Fruit fly (Drosophila melanogaster) whole organism, embryonic: ENCODE measurements around the gene CG13097.
A peak's percentile ranks its signal among the peaks of the same experiment; 100 is the strongest.

Experiments
- ATbp ChIP-seq: fragments of 200-800 bp; sonication (Bioruptor generic); optimal IDR thresholded peaks from 2 replicates; lab custom pipeline; 2017; ENCODE audit warnings: missing biosample characterization, mild to moderate bottlenecking, missing genetic modification characterization, missing genetic modification reagents
- Ada2b ChIP-seq: fragments of 200-800 bp; sonication (Bioruptor generic); IDR thresholded peaks from 2 replicates; pipeline ENCODE4 v1.3.6; 2022; ENCODE audit warnings: missing biosample characterization, missing genetic modification characterization
- Adf1 ChIP-seq: fragments of 200-800 bp; sonication (Bioruptor generic); IDR thresholded peaks from 2 replicates; pipeline ENCODE4 v1.3.6; 2022; ENCODE audit warnings: missing biosample characterization, missing genetic modification characterization
- CG1024 ChIP-seq: fragments of 200-800 bp; sonication (Bioruptor generic); IDR thresholded peaks from 2 replicates; pipeline ENCODE4 v1.3.6; 2022; ENCODE audit warnings: missing biosample characterization, missing genetic modification characterization
- CG11093 ChIP-seq: fragments of 200-800 bp; sonication (Bioruptor generic); IDR thresholded peaks from 3 replicates; pipeline ENCODE4 v1.3.6; 2022; ENCODE audit warnings: missing biosample characterization, missing genetic modification characterization
- CG11560 ChIP-seq: fragments of 200-800 bp; sonication (Bioruptor generic); IDR thresholded peaks from 3 replicates; pipeline ENCODE4 v1.3.6; 2022; ENCODE audit warnings: missing biosample characterization, missing genetic modification characterization
- CG16863 ChIP-seq: fragments of 200-800 bp; sonication (Bioruptor generic); optimal IDR thresholded peaks from 3 replicates; lab custom pipeline; 2016; ENCODE audit warnings: missing biosample characterization, missing genetic modification characterization
- CG17186 ChIP-seq: fragments of 200-800 bp; sonication (Bioruptor generic); optimal IDR thresholded peaks from 3 replicates; lab custom pipeline; 2017; ENCODE audit warnings: missing biosample characterization, missing genetic modification reagents, missing genetic modification characterization
- CG17328 ChIP-seq: fragments of 200-800 bp; sonication (Bioruptor generic); IDR thresholded peaks from 2 replicates; pipeline ENCODE4 v1.3.6; 2022; ENCODE audit warnings: missing biosample characterization, missing genetic modification characterization
- CG2116 ChIP-seq: fragments of 200-800 bp; sonication (Bioruptor generic); optimal IDR thresholded peaks from 3 replicates; lab custom pipeline; 2018; ENCODE audit warnings: missing biosample characterization, mild to moderate bottlenecking, missing genetic modification characterization
- CG2712 ChIP-seq: fragments of 200-800 bp; optimal IDR thresholded peaks from 3 replicates; lab custom pipeline; 2019; ENCODE audit warnings: missing biosample characterization, mild to moderate bottlenecking, missing genetic modification characterization, moderate library complexity
- CG32772 ChIP-seq: fragments of 200-800 bp; sonication (Bioruptor generic); IDR thresholded peaks from 2 replicates; pipeline ENCODE4 v1.3.6; 2022; ENCODE audit warnings: missing biosample characterization, missing genetic modification characterization
- CG33557 ChIP-seq: fragments of 200-800 bp; sonication (Bioruptor generic); optimal IDR thresholded peaks from 2 replicates; lab custom pipeline; 2019; ENCODE audit warnings: missing biosample characterization, mild to moderate bottlenecking, missing genetic modification characterization, moderate library complexity
- CG3995 ChIP-seq: fragments of 200-800 bp; sonication (Bioruptor generic); optimal IDR thresholded peaks from 3 replicates; lab custom pipeline; 2016; ENCODE audit warnings: missing biosample characterization, missing genetic modification characterization
- CG4707 ChIP-seq: fragments of 200-800 bp; sonication (Bioruptor generic); optimal IDR thresholded peaks from 2 replicates; lab custom pipeline; 2018; ENCODE audit warnings: missing biosample characterization, mild to moderate bottlenecking, missing genetic modification characterization, moderate library complexity
- CG5180 ChIP-seq: fragments of 200-800 bp; sonication (Bioruptor generic); optimal IDR thresholded peaks from 3 replicates; lab custom pipeline; 2017; ENCODE audit warnings: missing biosample characterization, missing genetic modification characterization, mild to moderate bottlenecking, moderate library complexity, missing genetic modification reagents
- CG5953 ChIP-seq: fragments of 200-800 bp; sonication (Bioruptor generic); IDR thresholded peaks from 2 replicates; pipeline ENCODE4 v1.3.6; 2022; ENCODE audit warnings: missing biosample characterization, missing genetic modification characterization
- CG6654 ChIP-seq: fragments of 200-800 bp; sonication (Bioruptor generic); optimal IDR thresholded peaks from 2 replicates; lab custom pipeline; 2017; ENCODE audit warnings: missing biosample characterization, mild to moderate bottlenecking, missing genetic modification characterization
- CG7556 ChIP-seq: fragments of 200-800 bp; sonication (Bioruptor generic); optimal IDR thresholded peaks from 2 replicates; lab custom pipeline; 2017; ENCODE audit warnings: missing biosample characterization, mild to moderate bottlenecking, missing genetic modification characterization
- CG7987 ChIP-seq: fragments of 200-800 bp; sonication (Bioruptor generic); optimal IDR thresholded peaks from 2 replicates; lab custom pipeline; 2018; ENCODE audit warnings: missing biosample characterization, mild to moderate bottlenecking, missing genetic modification characterization, moderate library complexity
- CG8089 ChIP-seq: fragments of 200-800 bp; sonication (Bioruptor generic); optimal IDR thresholded peaks from 3 replicates; lab custom pipeline; 2016; ENCODE audit warnings: missing biosample characterization, missing genetic modification characterization
- CG8281 ChIP-seq: fragments of 200-800 bp; sonication (Bioruptor generic); optimal IDR thresholded peaks from 2 replicates; lab custom pipeline; 2018; ENCODE audit warnings: missing biosample characterization, mild to moderate bottlenecking, missing genetic modification characterization, moderate library complexity
- CG8290 ChIP-seq, 3 experiments: fragments of 200-800 bp; sonication (Bioruptor generic); optimal IDR thresholded peaks; 2 replicates each; lab custom pipeline; 2016 to 2019; ENCODE audit warnings: missing biosample characterization in 3 of 3, missing genetic modification characterization in 3 of 3, mild to moderate bottlenecking in 2 of 3, moderate library complexity in 1 of 3
- CG9876 ChIP-seq: fragments of 200-800 bp; sonication (Bioruptor generic); optimal IDR thresholded peaks from 2 replicates; lab custom pipeline; 2016; ENCODE audit warnings: missing biosample characterization, missing genetic modification characterization
- Dek ChIP-seq: fragments of 200-800 bp; sonication (Bioruptor generic); optimal IDR thresholded peaks from 3 replicates; lab custom pipeline; 2019; ENCODE audit warnings: missing biosample characterization, mild to moderate bottlenecking, missing genetic modification characterization, moderate library complexity
- NFAT ChIP-seq: fragments of 200-800 bp; sonication (Bioruptor generic); IDR thresholded peaks from 2 replicates; pipeline ENCODE4 v1.3.6; 2022; ENCODE audit warnings: missing biosample characterization, missing genetic modification characterization
- bab2 ChIP-seq: fragments of 200-800 bp; sonication (Bioruptor generic); optimal IDR thresholded peaks from 2 replicates; lab custom pipeline; 2016; ENCODE audit warnings: missing biosample characterization, missing genetic modification characterization
- crp ChIP-seq, 2 experiments: fragments of 200-800 bp; sonication (Bioruptor generic); optimal IDR thresholded peaks; 2 replicates in 1 of 2; 3 replicates in 1 of 2; lab custom pipeline; 2017; ENCODE audit warnings: missing biosample characterization in 2 of 2, missing genetic modification characterization in 2 of 2, mild to moderate bottlenecking in 1 of 2, moderate library complexity in 1 of 2
- cwo ChIP-seq: fragments of 200-800 bp; sonication (Bioruptor generic); optimal IDR thresholded peaks from 3 replicates; lab custom pipeline; 2017; ENCODE audit warnings: missing biosample characterization, missing genetic modification characterization, mild to moderate bottlenecking, moderate library complexity, missing genetic modification reagents
- danr ChIP-seq: fragments of 200-800 bp; sonication (Bioruptor generic); IDR thresholded peaks from 2 replicates; pipeline ENCODE4 v1.3.6; 2022; ENCODE audit warnings: missing biosample characterization, missing genetic modification characterization
- emc ChIP-seq: fragments of 200-800 bp; sonication (Bioruptor generic); optimal IDR thresholded peaks from 2 replicates; lab custom pipeline; 2016; ENCODE audit warnings: missing biosample characterization, missing genetic modification characterization
- exex ChIP-seq: fragments of 200-800 bp; sonication (Bioruptor generic); optimal IDR thresholded peaks from 4 replicates; lab custom pipeline; 2018; ENCODE audit warnings: missing biosample characterization, mild to moderate bottlenecking, missing genetic modification characterization, moderate library complexity
- fd3F ChIP-seq: fragments of 200-800 bp; sonication (Bioruptor generic); optimal IDR thresholded peaks from 2 replicates; lab custom pipeline; 2018; ENCODE audit warnings: missing biosample characterization, mild to moderate bottlenecking, missing genetic modification characterization, moderate library complexity
- grau ChIP-seq: fragments of 200-800 bp; optimal IDR thresholded peaks from 3 replicates; lab custom pipeline; 2019; ENCODE audit warnings: missing biosample characterization, mild to moderate bottlenecking, missing genetic modification characterization, moderate library complexity
- gro ChIP-seq: fragments of 200-800 bp; sonication (Bioruptor generic); optimal IDR thresholded peaks from 2 replicates; lab custom pipeline; 2016; ENCODE audit warnings: missing biosample characterization, missing genetic modification characterization
- gt ChIP-seq: fragments of 200-800 bp; sonication (Bioruptor generic); IDR thresholded peaks from 2 replicates; pipeline ENCODE4 v1.3.6; 2022; ENCODE audit warnings: missing biosample characterization, missing genetic modification characterization
- hb ChIP-seq: fragments of 200-800 bp; sonication (Bioruptor generic); IDR thresholded peaks from 3 replicates; pipeline ENCODE4 v1.3.6; 2022; ENCODE audit warnings: missing biosample characterization, missing genetic modification characterization; ENCODE audit not compliant: partially characterized antibody
- hkb ChIP-seq, 2 experiments: fragments of 200-800 bp in 1 of 2; fragments of >200 bp in 1 of 2; sonication (Bioruptor generic) in 1 of 2; IDR thresholded peaks in 1 of 2; optimal IDR thresholded peaks in 1 of 2; 2 replicates each; pipeline versions ENCODE4 v1.3.6 to Lab custom; 2017 to 2022; ENCODE audit warnings: missing biosample characterization in 1 of 2, missing genetic modification characterization in 1 of 2
- jumu ChIP-seq: fragments of 200-800 bp; sonication (Bioruptor generic); optimal IDR thresholded peaks from 3 replicates; lab custom pipeline; 2016; ENCODE audit warnings: missing biosample characterization, missing genetic modification characterization
- lilli ChIP-seq: fragments of 200-800 bp; sonication (Bioruptor generic); optimal IDR thresholded peaks from 3 replicates; lab custom pipeline; 2016; ENCODE audit warnings: missing biosample characterization, missing genetic modification characterization
- luna ChIP-seq: fragments of 200-800 bp; sonication (Bioruptor generic); optimal IDR thresholded peaks from 2 replicates; lab custom pipeline; 2016; ENCODE audit warnings: missing biosample characterization, missing genetic modification characterization
- pan ChIP-seq, 4 experiments: fragments of >200 bp in 3 of 4; fragments of 200-800 bp in 1 of 4; sonication (Bioruptor generic) in 1 of 4; optimal IDR thresholded peaks in 3 of 4; IDR thresholded peaks in 1 of 4; 2 replicates each; pipeline versions ENCODE4 v1.3.6 to Lab custom; 2017 to 2022; ENCODE audit warnings: missing biosample characterization in 2 of 4, missing genetic modification characterization in 2 of 4, mixed read lengths in 1 of 4
- pum ChIP-seq: fragments of 200-800 bp; sonication (Bioruptor generic); optimal IDR thresholded peaks from 2 replicates; lab custom pipeline; 2016; ENCODE audit warnings: missing biosample characterization, missing genetic modification characterization
- rib ChIP-seq: fragments of 200-800 bp; sonication (Bioruptor generic); IDR thresholded peaks from 2 replicates; pipeline ENCODE4 v1.3.6; 2022; ENCODE audit warnings: missing biosample characterization, missing genetic modification characterization
- run ChIP-seq: fragments of 200-800 bp; sonication (Bioruptor generic); optimal IDR thresholded peaks from 3 replicates; lab custom pipeline; 2018; ENCODE audit warnings: missing biosample characterization, mild to moderate bottlenecking, missing genetic modification characterization
- scrt ChIP-seq: fragments of 200-800 bp; sonication (Bioruptor generic); optimal IDR thresholded peaks from 2 replicates; lab custom pipeline; 2018; ENCODE audit warnings: missing biosample characterization, mild to moderate bottlenecking, missing genetic modification characterization, moderate library complexity
- seq ChIP-seq: fragments of 200-800 bp; sonication (Bioruptor generic); IDR thresholded peaks from 2 replicates; pipeline ENCODE4 v1.3.6; 2022; ENCODE audit warnings: missing biosample characterization, missing genetic modification characterization
- sna ChIP-seq: fragments of 200-800 bp; sonication (Bioruptor generic); IDR thresholded peaks from 2 replicates; pipeline ENCODE4 v1.3.6; 2022; ENCODE audit warnings: missing biosample characterization, missing genetic modification characterization; ENCODE audit not compliant: partially characterized antibody
- stc ChIP-seq: fragments of 200-800 bp; sonication (Bioruptor generic); IDR thresholded peaks from 2 replicates; pipeline ENCODE4 v1.3.6; 2022; ENCODE audit warnings: missing biosample characterization, missing genetic modification characterization
- tap ChIP-seq: fragments of 200-800 bp; optimal IDR thresholded peaks from 3 replicates; lab custom pipeline; 2019; ENCODE audit warnings: missing biosample characterization, mild to moderate bottlenecking, missing genetic modification characterization, moderate library complexity

Gene CG13097

DNA sequence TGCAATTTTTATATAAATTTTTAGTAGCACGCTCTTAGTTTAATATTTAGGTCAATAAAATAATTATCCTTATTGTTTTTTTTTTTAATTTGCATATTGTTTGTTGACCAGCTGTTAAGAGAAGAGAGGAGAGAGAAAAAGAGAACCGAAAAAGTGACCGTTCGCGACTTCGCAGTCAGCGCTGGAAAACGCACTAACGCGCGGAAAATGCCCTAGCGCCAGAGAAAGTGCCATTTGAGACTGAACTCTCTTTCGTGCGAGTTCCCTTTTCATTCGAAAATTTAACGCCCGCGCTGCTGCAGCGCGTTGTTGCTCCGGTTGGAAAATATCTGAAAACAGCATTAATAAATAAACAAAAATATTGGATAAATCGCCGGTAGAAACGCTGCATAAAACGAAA, 28.4 kb upstream of the CG13097 start (continued):
- no peak; the same call in 1 of the 2 replicates for TF ChIP-seq seq (GFP tag; lab: Robert Waterston, UW)
- TF ChIP-seq CG6654 (GFP tag; lab: Kevin White, UChicago), result no peak
- TF ChIP-seq CG17328 (GFP tag; lab: Robert Waterston, UW), result 0 out of 2 replicates have a peak, but pooled peaks have one; percentile 8
- TF ChIP-seq CG33557 (GFP tag; lab: Kevin White, UChicago), result peak; percentile 41
- TF ChIP-seq luna (GFP tag; lab: Kevin White, UChicago), result no peak
- TF ChIP-seq exex (tag; lab: Kevin White, UChicago), result no peak
- no peak for TF ChIP-seq sna (GFP tag; lab: Robert Waterston, UW)
- peak; percentile 7 for TF ChIP-seq CG17186
- no peak for TF ChIP-seq CG16863 (GFP tag; lab: Kevin White, UChicago)
- peak; percentile 9 for TF ChIP-seq CG2116 (GFP tag; lab: Kevin White, UChicago)
- no peak for TF ChIP-seq emc (GFP tag; lab: Kevin White, UChicago)
- no peak for TF ChIP-seq CG7556 (GFP tag; lab: Kevin White, UChicago)
- TF ChIP-seq NFAT, result no peak
- no peak for TF ChIP-seq CG11560 (tag; lab: Robert Waterston, UW)
- no peak for TF ChIP-seq Ada2b
- TF ChIP-seq CG8290 (GFP tag; optimal IDR thresholded peaks at IDR 0.05; lab: Kevin White, UChicago), result peak; percentile 51
- peak in 1 of 2 experiments; percentile 45 for TF ChIP-seq CG8290 (tag; optimal IDR thresholded peaks at IDR 0.05; lab: Kevin White, UChicago)
- TF ChIP-seq CG8281 (tag; lab: Kevin White, UChicago), result no peak
- no peak for TF ChIP-seq lilli (GFP tag; lab: Kevin White, UChicago)
- peak; percentile 66 for TF ChIP-seq Adf1 (GFP tag; lab: Robert Waterston, UW)
- TF ChIP-seq bab2 (GFP tag; lab: Kevin White, UChicago), result no peak
- TF ChIP-seq CG8089, result no peak
- TF ChIP-seq jumu (GFP tag; lab: Kevin White, UChicago), result no peak
- TF ChIP-seq Dek (tag; lab: Kevin White, UChicago), result peak; percentile 2
- TF ChIP-seq CG1024 (GFP tag; lab: Robert Waterston, UW), result no peak
- TF ChIP-seq pan (optimal IDR thresholded peaks at IDR 0.05; lab: Kevin White, UChicago), result no peak
- no peak for TF ChIP-seq pan (GFP tag; optimal IDR thresholded peaks at IDR 0.05 in 1 of 2, IDR thresholded peaks at IDR 0.05 in 1 of 2)
- peak; percentile 18 for TF ChIP-seq grau (tag; lab: Kevin White, UChicago)
- no peak for TF ChIP-seq scrt (GFP tag; lab: Kevin White, UChicago)
- TF ChIP-seq CG5180 (GFP tag; lab: Kevin White, UChicago), result no peak
- TF ChIP-seq CG9876, result no peak
- TF ChIP-seq tap (tag; lab: Kevin White, UChicago), result no peak
- TF ChIP-seq rib, result peak; percentile 12; the same call in 1 of the 2 replicates
- TF ChIP-seq hb (GFP tag; lab: Robert Waterston, UW), result no peak
- no peak for TF ChIP-seq gro (GFP tag; lab: Kevin White, UChicago)
- no peak for TF ChIP-seq CG7987 (GFP tag; lab: Kevin White, UChicago)
- TF ChIP-seq ATbp (GFP tag; lab: Kevin White, UChicago), result no peak
- TF ChIP-seq cwo, result no peak
- no peak for TF ChIP-seq pum (GFP tag; lab: Kevin White, UChicago)
- no peak for TF ChIP-seq gt (GFP tag; lab: Robert Waterston, UW)
- TF ChIP-seq crp (GFP tag; optimal IDR thresholded peaks at IDR 0.05; lab: Kevin White, UChicago), result peak in 1 of 2 experiments; percentile 21
- TF ChIP-seq run (tag; lab: Kevin White, UChicago), result no peak
- no peak for TF ChIP-seq CG32772 (GFP tag; lab: Robert Waterston, UW)
- TF ChIP-seq danr (GFP tag; lab: Robert Waterston, UW), result no peak
- TF ChIP-seq stc, result no peak; the same call in 1 of the 2 replicates
- TF ChIP-seq CG11093 (GFP tag; lab: Robert Waterston, UW), result no peak
- TF ChIP-seq fd3F, result no peak
- no peak for TF ChIP-seq CG3995
- no peak for TF ChIP-seq CG4707 (GFP tag; lab: Kevin White, UChicago)
- no peak for TF ChIP-seq CG5953
- TF ChIP-seq CG2712 (tag; lab: Kevin White, UChicago), result peak; percentile 22
- TF ChIP-seq hkb (optimal IDR thresholded peaks at IDR 0.05; lab: Kevin White, UChicago), result no peak
- TF ChIP-seq hkb (GFP tag; IDR thresholded peaks at IDR 0.05; lab: Robert Waterston, UW), result no peak
